Fruit fly (Drosophila melanogaster) whole organism, prepupa: ENCODE results near the gene Lsd-1.

Source experiments
- CG16779 ChIP-seq: fragments of 200-800 bp; sonication (Bioruptor generic); optimal IDR thresholded peaks from 3 replicates; lab custom pipeline; 2017; ENCODE audit warnings: missing biosample characterization, mild to moderate bottlenecking, missing genetic modification characterization
- net ChIP-seq: fragments of 200-800 bp; sonication (Bioruptor generic); optimal IDR thresholded peaks from 3 replicates; lab custom pipeline; 2016; ENCODE audit warnings: missing biosample characterization, missing genetic modification characterization
- spab ChIP-seq: fragments of 200-800 bp; sonication (Bioruptor generic); optimal IDR thresholded peaks from 2 replicates; lab custom pipeline; 2017; ENCODE audit warnings: missing biosample characterization, mild to moderate bottlenecking, missing genetic modification characterization, missing genetic modification reagents

DNA sequence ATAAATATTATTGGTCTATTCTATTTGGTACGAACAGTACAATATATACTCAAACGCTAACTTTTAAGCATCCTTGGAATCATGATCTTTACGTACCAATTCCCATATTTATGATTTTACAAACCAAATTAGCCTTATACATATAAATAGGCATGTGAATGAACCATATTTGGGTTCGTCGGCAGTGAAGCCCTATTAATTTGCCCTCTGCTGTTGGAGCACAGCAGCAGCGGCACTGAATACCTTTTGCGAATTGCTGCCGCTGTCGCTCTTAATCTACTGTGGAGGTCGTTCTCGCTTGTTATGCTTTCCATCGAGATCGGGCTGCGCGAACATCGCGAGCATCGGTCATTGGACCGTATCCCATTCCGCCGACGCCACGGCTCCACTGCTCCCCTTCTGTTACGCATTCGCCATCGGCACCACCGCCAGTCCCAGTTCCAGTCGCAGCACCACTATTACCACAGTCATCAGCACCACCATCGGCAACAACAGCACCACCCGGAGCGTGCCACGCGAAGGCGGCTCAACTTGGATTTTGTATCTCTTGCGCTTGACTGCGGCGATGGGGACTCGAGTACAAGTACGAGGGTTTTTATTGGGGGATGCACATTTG lies 24.9 kb downstream of the Lsd-1 start:
- TF ChIP-seq CG16779 (tag; lab: Kevin White, UChicago) (peak; percentile 24), spab (GFP tag; lab: Kevin White, UChicago) (peak; percentile 77), net (GFP tag; lab: Kevin White, UChicago) (peak; percentile 69)
